Worm (Caenorhabditis elegans): Measurements from ENCODE around the gene gst-3.

The gst-3 gene

ce11 chrIV:10129957-10130356 lies 10.1 kb downstream of the gst-3 start, which contains the start of gene glt-3:
Gene glt-3, plus strand, starts transcription at chrIV:10130257.
- no peak for TF ChIP-seq C04F5.9 (tag; optimal IDR thresholded peaks at IDR 0.05)
- TF ChIP-seq hpl-2 (GFP tag; optimal IDR thresholded peaks at IDR 0.05), result no peak
- TF ChIP-seq fkh-4 (tag; optimal IDR thresholded peaks at IDR 0.05; ENCODE audit: borderline replicate concordance), result no peak
- no peak for TF ChIP-seq nhr-47 (tag; optimal IDR thresholded peaks at IDR 0.05)

ce11 chrIV:10128906-10129386 lies 11.1 kb downstream of the gst-3 start, which contains the start of the genes gtbp-1 and K08F4.3:
Gene gtbp-1, minus strand, starts transcription at chrIV:10128956.
Gene K08F4.3, plus strand, starts transcription at chrIV:10129257.
- TF ChIP-seq sup-37 (GFP tag; optimal IDR thresholded peaks at IDR 0.05), result no peak
- peak; percentile 67 for TF ChIP-seq xbp-1 (tag; optimal IDR thresholded peaks at IDR 0.05)
- peak; percentile 49 for TF ChIP-seq unc-130 (tag; optimal IDR thresholded peaks at IDR 0.05)
- peak in 1 of 2 experiments; percentile 66 for TF ChIP-seq mdl-1 (tag; optimal IDR thresholded peaks at IDR 0.05)
- peak; percentile 23 for TF ChIP-seq pax-3 (tag; optimal IDR thresholded peaks at IDR 0.05)
- peak; percentile 54 for TF ChIP-seq snpc-4 (tag; optimal IDR thresholded peaks at IDR 0.05)
- peak; percentile 79 to 95 for TF ChIP-seq lsy-2 (tag; optimal IDR thresholded peaks at IDR 0.05)
- TF ChIP-seq ceh-82 (tag; optimal IDR thresholded peaks at IDR 0.05), result peak in 1 of 3 experiments; percentile 71
- peak; percentile 76 for TF ChIP-seq rnt-1 (tag; optimal IDR thresholded peaks at IDR 0.05)
- peak; percentile 47 for TF ChIP-seq fos-1 (tag; optimal IDR thresholded peaks at IDR 0.05)
- peak; percentile 83 to 95 for TF ChIP-seq efl-1 (optimal IDR thresholded peaks at IDR 0.05)
- TF ChIP-seq efl-1 (GFP tag; optimal IDR thresholded peaks at IDR 0.05 in 1 of 2), result peak; percentile 94 to 99
- no peak for TF ChIP-seq ceh-63 (GFP tag; optimal IDR thresholded peaks at IDR 0.05)
- peak; percentile 85 for TF ChIP-seq lin-15B (tag; optimal IDR thresholded peaks at IDR 0.05)
- TF ChIP-seq swsn-7 (tag; optimal IDR thresholded peaks at IDR 0.05), result peak; percentile 48
- peak; percentile 78 for TF ChIP-seq nhr-71 (tag; optimal IDR thresholded peaks at IDR 0.05)
- peak; percentile 37 for TF ChIP-seq dsc-1 (tag; optimal IDR thresholded peaks at IDR 0.05)
- peak; percentile 75 for TF ChIP-seq C16A3.4 (tag; optimal IDR thresholded peaks at IDR 0.05)
- peak; percentile 10 for TF ChIP-seq irx-1 (tag; optimal IDR thresholded peaks at IDR 0.05)
- TF ChIP-seq mep-1 (tag; optimal IDR thresholded peaks at IDR 0.05), result peak; percentile 85
- TF ChIP-seq skn-1 (tag; optimal IDR thresholded peaks at IDR 0.05), result peak; percentile 75
- peak; percentile 85 for TF ChIP-seq nhr-85 (tag)
- peak; percentile 68 for TF ChIP-seq lin-13 (GFP tag; optimal IDR thresholded peaks at IDR 0.05)
- TF ChIP-seq tlp-1 (tag; optimal IDR thresholded peaks at IDR 0.05), result no peak
- peak; percentile 53 for TF ChIP-seq blmp-1 (tag; optimal IDR thresholded peaks at IDR 0.05)
- no peak for TF ChIP-seq mef-2 (tag; optimal IDR thresholded peaks at IDR 0.05)
- no peak for TF ChIP-seq unc-98 (GFP tag; IDR thresholded peaks at IDR 0.05)
- peak; percentile 61 for TF ChIP-seq nhr-19 (GFP tag; conservative IDR thresholded peaks at IDR 0.05)
- peak; percentile 23 for TF ChIP-seq vab-15 (tag; optimal IDR thresholded peaks at IDR 0.05)
- peak; percentile 68 for TF ChIP-seq nhr-20 (tag; optimal IDR thresholded peaks at IDR 0.05)
- TF ChIP-seq pqm-1 (tag; optimal IDR thresholded peaks at IDR 0.05), result peak; percentile 47
- peak; percentile 45 for TF ChIP-seq F16B12.6 (tag; optimal IDR thresholded peaks at IDR 0.05)
- peak; percentile 74 for TF ChIP-seq nhr-47 (tag; optimal IDR thresholded peaks at IDR 0.05)
- no peak for TF ChIP-seq lir-3 (tag; optimal IDR thresholded peaks at IDR 0.05; ENCODE audit: poor library complexity)
- TF ChIP-seq isw-1 (GFP tag; IDR thresholded peaks at IDR 0.05), result peak; percentile 64
- no peak for TF ChIP-seq pag-3 (tag; optimal IDR thresholded peaks at IDR 0.05; ENCODE audit: borderline replicate concordance, insufficient read depth)
- TF ChIP-seq elt-3 (tag; optimal IDR thresholded peaks at IDR 0.05), result peak in 2 of 6 experiments; percentile 3 to 47
- peak; percentile 45 for TF ChIP-seq nhr-90 (tag; optimal IDR thresholded peaks at IDR 0.05; ENCODE audit: poor library complexity)
- TF ChIP-seq tbx-2 (tag; optimal IDR thresholded peaks at IDR 0.05), result no peak
- no peak for TF ChIP-seq mab-9 (GFP tag; IDR thresholded peaks at IDR 0.05)
- TF ChIP-seq dpl-1 (GFP tag; optimal IDR thresholded peaks at IDR 0.05), result peak; percentile 92 to 94 (median 92)
- TF ChIP-seq fkh-8 (tag; optimal IDR thresholded peaks at IDR 0.05), result peak; percentile 65
- peak; percentile 83 for TF ChIP-seq snu-23 (GFP tag; optimal IDR thresholded peaks at IDR 0.05)
- TF ChIP-seq egl-13 (tag; optimal IDR thresholded peaks at IDR 0.05), result no peak
- peak; percentile 78 for TF ChIP-seq nhr-77 (tag; optimal IDR thresholded peaks at IDR 0.05)
- peak; percentile 24 for TF ChIP-seq unc-86 (tag; optimal IDR thresholded peaks at IDR 0.05)
- peak; percentile 53 for TF ChIP-seq jun-1 (tag; optimal IDR thresholded peaks at IDR 0.05)
- TF ChIP-seq lin-35 (GFP tag; optimal IDR thresholded peaks at IDR 0.05), result peak; percentile 92 to 97
